Fruit fly (Drosophila melanogaster) whole organism, embryonic: Measurements from ENCODE around the gene CG5973.

Experiments
- BEAF-32 ChIP-seq: fragments of 200-800 bp; sonication (Bioruptor generic); optimal IDR thresholded peaks from 3 replicates; lab custom pipeline; 2017; ENCODE audit warnings: missing biosample characterization, missing genetic modification characterization, mild to moderate bottlenecking, moderate library complexity, missing genetic modification reagents
- BtbVII ChIP-seq: fragments of 200-800 bp; sonication (Bioruptor generic); optimal IDR thresholded peaks from 3 replicates; lab custom pipeline; 2017; ENCODE audit warnings: missing biosample characterization, mild to moderate bottlenecking, missing genetic modification characterization
- CG11398 ChIP-seq: fragments of 200-800 bp; sonication (Bioruptor generic); optimal IDR thresholded peaks from 2 replicates; lab custom pipeline; 2016; ENCODE audit warnings: missing biosample characterization, missing genetic modification characterization
- CG11560 ChIP-seq: fragments of 200-800 bp; sonication (Bioruptor generic); IDR thresholded peaks from 3 replicates; pipeline ENCODE4 v1.3.6; 2022; ENCODE audit warnings: missing biosample characterization, missing genetic modification characterization
- CG12744 ChIP-seq: fragments of 200-800 bp; sonication (Bioruptor generic); optimal IDR thresholded peaks from 2 replicates; lab custom pipeline; 2016; ENCODE audit warnings: missing biosample characterization, missing genetic modification characterization
- CG12769 ChIP-seq: fragments of 200-800 bp; sonication (Bioruptor generic); optimal IDR thresholded peaks from 2 replicates; lab custom pipeline; 2019; ENCODE audit warnings: missing biosample characterization, mild to moderate bottlenecking, missing genetic modification characterization, moderate library complexity
- CG15073 ChIP-seq: fragments of 200-800 bp; sonication (Bioruptor generic); optimal IDR thresholded peaks from 2 replicates; lab custom pipeline; 2016; ENCODE audit warnings: missing biosample characterization, missing genetic modification characterization
- CG15479 ChIP-seq: fragments of 200-800 bp; sonication (Bioruptor generic); optimal IDR thresholded peaks from 3 replicates; lab custom pipeline; 2019; ENCODE audit warnings: missing biosample characterization, mild to moderate bottlenecking, missing genetic modification characterization, moderate library complexity
- CG15601 ChIP-seq: fragments of 200-800 bp; sonication (Bioruptor generic); optimal IDR thresholded peaks from 3 replicates; lab custom pipeline; 2019; ENCODE audit warnings: missing biosample characterization, mild to moderate bottlenecking, missing genetic modification characterization, moderate library complexity
- CG1602 ChIP-seq: fragments of 200-800 bp; sonication (Bioruptor generic); optimal IDR thresholded peaks from 3 replicates; lab custom pipeline; 2016; ENCODE audit warnings: missing biosample characterization, missing genetic modification characterization
- CG16779 ChIP-seq: fragments of 200-800 bp; sonication (Bioruptor generic); IDR thresholded peaks from 2 replicates; pipeline ENCODE4 v1.3.6; 2022; ENCODE audit warnings: missing biosample characterization, missing genetic modification characterization
- CG1832 ChIP-seq: fragments of 200-800 bp; sonication (Bioruptor generic); optimal IDR thresholded peaks from 2 replicates; lab custom pipeline; 2017; ENCODE audit warnings: missing biosample characterization, mild to moderate bottlenecking, missing genetic modification characterization, inconsistent platforms
- CG4424 ChIP-seq: fragments of 200-800 bp; sonication (Bioruptor generic); optimal IDR thresholded peaks from 3 replicates; lab custom pipeline; 2016; ENCODE audit warnings: missing biosample characterization, missing genetic modification characterization
- CG4617 ChIP-seq: fragments of 200-800 bp; sonication (Bioruptor generic); optimal IDR thresholded peaks from 3 replicates; lab custom pipeline; 2016; ENCODE audit warnings: missing biosample characterization, missing genetic modification characterization, borderline replicate concordance
- CG5953 ChIP-seq: fragments of 200-800 bp; sonication (Bioruptor generic); IDR thresholded peaks from 2 replicates; pipeline ENCODE4 v1.3.6; 2022; ENCODE audit warnings: missing biosample characterization, missing genetic modification characterization
- CG6175 ChIP-seq: fragments of 200-800 bp; sonication (Bioruptor generic); IDR thresholded peaks from 3 replicates; pipeline ENCODE4 v1.3.6; 2022; ENCODE audit warnings: missing biosample characterization, missing genetic modification characterization
- CG7928 ChIP-seq: fragments of 200-800 bp; sonication (Bioruptor generic); optimal IDR thresholded peaks from 2 replicates; lab custom pipeline; 2017; ENCODE audit warnings: missing biosample characterization, mild to moderate bottlenecking, missing genetic modification characterization
- CG8281 ChIP-seq: fragments of 200-800 bp; sonication (Bioruptor generic); optimal IDR thresholded peaks from 2 replicates; lab custom pipeline; 2018; ENCODE audit warnings: missing biosample characterization, mild to moderate bottlenecking, missing genetic modification characterization, moderate library complexity
- CG8478 ChIP-seq: fragments of >200 bp; optimal IDR thresholded peaks from 2 replicates; lab custom pipeline; 2018
- D ChIP-seq, 2 experiments: fragments of 200-800 bp in 1 of 2; fragments of >200 bp in 1 of 2; sonication (Bioruptor generic) in 1 of 2; optimal IDR thresholded peaks; 2 replicates in 1 of 2; 3 replicates in 1 of 2; lab custom pipeline; 2017; ENCODE audit warnings: mild to moderate bottlenecking in 1 of 2, missing biosample characterization in 1 of 2, missing genetic modification characterization in 1 of 2, missing genetic modification reagents in 1 of 2
- Gsc ChIP-seq: fragments of 200-800 bp; sonication (Bioruptor generic); IDR thresholded peaks from 2 replicates; pipeline ENCODE4 v1.3.6; 2022; ENCODE audit warnings: missing biosample characterization, missing genetic modification characterization
- HLHmδ ChIP-seq: fragments of 200-800 bp; sonication (Bioruptor generic); optimal IDR thresholded peaks from 2 replicates; lab custom pipeline; 2018; ENCODE audit warnings: missing biosample characterization, mild to moderate bottlenecking, missing genetic modification characterization, moderate library complexity
- Hand ChIP-seq: fragments of 200-800 bp; sonication (Bioruptor generic); optimal IDR thresholded peaks from 2 replicates; lab custom pipeline; 2017; ENCODE audit warnings: mild to moderate bottlenecking, missing biosample characterization, missing genetic modification reagents, missing genetic modification characterization
- Hey ChIP-seq: fragments of 200-800 bp; sonication (Bioruptor generic); optimal IDR thresholded peaks from 3 replicates; lab custom pipeline; 2018; ENCODE audit warnings: missing biosample characterization, mild to moderate bottlenecking, missing genetic modification characterization
- Hmr ChIP-seq: fragments of 200-800 bp; sonication (Bioruptor generic); optimal IDR thresholded peaks from 3 replicates; lab custom pipeline; 2017; ENCODE audit warnings: mild to moderate bottlenecking, missing biosample characterization, missing genetic modification reagents, missing genetic modification characterization
- Kr ChIP-seq: fragments of 200-800 bp; sonication (Bioruptor generic); optimal IDR thresholded peaks from 2 replicates; lab custom pipeline; 2017; ENCODE audit warnings: missing biosample characterization, mild to moderate bottlenecking, missing genetic modification characterization
- MESR4 ChIP-seq: fragments of 200-800 bp; sonication (Bioruptor generic); optimal IDR thresholded peaks from 2 replicates; lab custom pipeline; 2018; ENCODE audit warnings: missing biosample characterization, mild to moderate bottlenecking, missing genetic modification characterization, moderate library complexity
- Mrtf ChIP-seq: fragments of 200-800 bp; sonication (Bioruptor generic); IDR thresholded peaks from 3 replicates; pipeline ENCODE4 v1.3.6; 2022; ENCODE audit warnings: missing biosample characterization, missing genetic modification characterization
- Nf-YB ChIP-seq: fragments of 200-800 bp; sonication (Bioruptor generic); optimal IDR thresholded peaks from 3 replicates; lab custom pipeline; 2019; ENCODE audit warnings: missing biosample characterization, mild to moderate bottlenecking, missing genetic modification characterization, moderate library complexity
- NfI ChIP-seq: fragments of 200-800 bp; sonication (Bioruptor generic); optimal IDR thresholded peaks from 3 replicates; lab custom pipeline; 2018; ENCODE audit warnings: missing biosample characterization, mild to moderate bottlenecking, missing genetic modification characterization, moderate library complexity
- Poxn ChIP-seq: fragments of 200-800 bp; sonication (Bioruptor generic); IDR thresholded peaks from 2 replicates; pipeline ENCODE4 v1.3.6; 2022; ENCODE audit warnings: missing biosample characterization, missing genetic modification characterization
- cad ChIP-seq: fragments of >200 bp; optimal IDR thresholded peaks from 2 replicates; lab custom pipeline; 2017; ENCODE audit warnings: missing biosample characterization, missing genetic modification characterization
- chn ChIP-seq: fragments of 200-800 bp; sonication (Bioruptor generic); optimal IDR thresholded peaks from 2 replicates; lab custom pipeline; 2016; ENCODE audit warnings: missing biosample characterization, missing genetic modification characterization
- emc ChIP-seq: fragments of 200-800 bp; sonication (Bioruptor generic); optimal IDR thresholded peaks from 2 replicates; lab custom pipeline; 2016; ENCODE audit warnings: missing biosample characterization, missing genetic modification characterization
- gem ChIP-seq: fragments of 200-800 bp; sonication (Bioruptor generic); optimal IDR thresholded peaks from 2 replicates; lab custom pipeline; 2019; ENCODE audit warnings: missing biosample characterization, mild to moderate bottlenecking, missing genetic modification characterization, moderate library complexity
- hkb ChIP-seq, 2 experiments: fragments of 200-800 bp in 1 of 2; fragments of >200 bp in 1 of 2; sonication (Bioruptor generic) in 1 of 2; IDR thresholded peaks in 1 of 2; optimal IDR thresholded peaks in 1 of 2; 2 replicates each; pipeline versions ENCODE4 v1.3.6 to Lab custom; 2017 to 2022; ENCODE audit warnings: missing biosample characterization in 1 of 2, missing genetic modification characterization in 1 of 2
- ind ChIP-seq: fragments of 200-800 bp; sonication (Bioruptor generic); optimal IDR thresholded peaks from 3 replicates; lab custom pipeline; 2016; ENCODE audit warnings: missing biosample characterization, missing genetic modification characterization
- jing ChIP-seq: fragments of 200-800 bp; sonication (Bioruptor generic); optimal IDR thresholded peaks from 2 replicates; lab custom pipeline; 2018; ENCODE audit warnings: missing biosample characterization, mild to moderate bottlenecking, missing genetic modification characterization
- kay ChIP-seq: fragments of 200-800 bp; sonication (Bioruptor generic); optimal IDR thresholded peaks from 2 replicates; lab custom pipeline; 2016; ENCODE audit warnings: missing biosample characterization, missing genetic modification characterization
- lab ChIP-seq: fragments of 200-800 bp; sonication (Bioruptor generic); optimal IDR thresholded peaks from 3 replicates; lab custom pipeline; 2017; ENCODE audit warnings: missing biosample characterization, missing genetic modification characterization, mild to moderate bottlenecking, moderate library complexity, missing genetic modification reagents
- nmo ChIP-seq: fragments of 200-800 bp; sonication (Bioruptor generic); optimal IDR thresholded peaks from 2 replicates; lab custom pipeline; 2018; ENCODE audit warnings: missing biosample characterization, mild to moderate bottlenecking, missing genetic modification characterization, moderate library complexity
- pan ChIP-seq, 4 experiments: fragments of >200 bp in 3 of 4; fragments of 200-800 bp in 1 of 4; sonication (Bioruptor generic) in 1 of 4; optimal IDR thresholded peaks in 3 of 4; IDR thresholded peaks in 1 of 4; 2 replicates each; pipeline versions ENCODE4 v1.3.6 to Lab custom; 2017 to 2022; ENCODE audit warnings: missing biosample characterization in 2 of 4, missing genetic modification characterization in 2 of 4, mixed read lengths in 1 of 4
- sr ChIP-seq: fragments of 200-800 bp; sonication (Bioruptor generic); IDR thresholded peaks from 3 replicates; pipeline ENCODE4 v1.3.6; 2022; ENCODE audit warnings: missing biosample characterization, missing genetic modification characterization
- tap ChIP-seq: fragments of 200-800 bp; optimal IDR thresholded peaks from 3 replicates; lab custom pipeline; 2019; ENCODE audit warnings: missing biosample characterization, mild to moderate bottlenecking, missing genetic modification characterization, moderate library complexity
- tgo ChIP-seq: fragments of 200-800 bp; sonication (Bioruptor generic); IDR thresholded peaks from 3 replicates; pipeline ENCODE4 v1.3.6; 2022; ENCODE audit warnings: missing biosample characterization, missing genetic modification characterization
- vfl ChIP-seq: fragments of 200-800 bp; sonication (Bioruptor generic); optimal IDR thresholded peaks from 2 replicates; lab custom pipeline; 2016; ENCODE audit warnings: missing biosample characterization, missing genetic modification characterization
- zen2 ChIP-seq: fragments of 200-800 bp; sonication (Bioruptor generic); IDR thresholded peaks from 3 replicates; pipeline ENCODE4 v1.3.6; 2022; ENCODE audit warnings: missing biosample characterization, missing genetic modification characterization; ENCODE audit not compliant: partially characterized antibody

The CG5973 gene

DNA sequence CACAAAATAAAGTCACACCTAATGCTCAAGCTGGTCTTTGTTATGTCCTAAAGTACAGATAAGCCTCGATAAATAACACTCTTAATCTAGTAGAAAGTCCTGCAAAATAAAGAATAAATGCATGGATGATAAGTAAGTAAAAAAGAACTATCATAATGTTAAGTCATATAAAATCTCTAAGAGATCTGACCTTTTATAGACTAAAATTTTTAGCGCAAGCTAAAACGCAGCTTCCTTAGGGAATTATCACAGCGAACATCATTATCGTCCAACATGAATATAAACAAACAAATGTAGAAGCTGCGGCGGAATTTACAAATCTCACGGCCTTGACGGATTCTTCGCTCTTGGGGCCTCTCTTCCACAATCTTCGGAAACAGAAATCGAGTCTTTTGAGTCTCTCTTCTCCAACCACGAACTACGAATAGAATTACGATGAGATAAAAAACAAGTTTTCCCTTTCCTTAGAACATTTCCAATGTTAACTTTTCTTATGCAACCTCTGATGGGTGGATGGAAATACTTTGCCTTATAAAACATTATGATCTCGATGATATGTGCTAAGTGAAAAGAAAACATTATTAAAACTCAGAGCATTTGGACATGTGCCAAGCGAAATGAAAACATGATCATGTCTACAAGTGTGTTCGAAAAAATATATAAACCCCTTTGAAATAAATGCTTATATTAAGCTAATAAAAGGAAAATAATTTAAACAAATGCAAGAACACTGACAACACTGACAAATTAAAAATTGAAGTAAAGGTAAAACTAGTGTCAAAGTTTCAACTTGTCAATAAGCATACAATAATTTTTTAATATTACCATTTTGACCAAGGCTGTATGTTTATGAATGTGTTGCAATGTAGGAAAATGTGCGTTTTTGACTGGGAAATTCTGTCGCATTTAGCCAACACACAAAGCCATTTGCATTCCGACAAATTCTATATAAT, 57.3 kb downstream of the CG5973 start (continued):
- TF ChIP-seq CG1832 (GFP tag; lab: Kevin White, UChicago) (no peak), CG15601 (tag; lab: Kevin White, UChicago) (no peak), Mrtf (GFP tag; lab: Robert Waterston, UW) (no peak), CG15479 (no peak), CG12769 (tag; lab: Kevin White, UChicago) (peak; percentile 56), sr (GFP tag; lab: Robert Waterston, UW) (no peak), tgo (GFP tag; lab: Robert Waterston, UW) (peak; percentile 33; the same call in 1 of the 3 replicates), kay (GFP tag; lab: Kevin White, UChicago) (no peak), lab (peak; percentile 56), Hmr (peak; percentile 80), Kr (GFP tag; lab: Kevin White, UChicago) (no peak), CG5953 (GFP tag; lab: Robert Waterston, UW) (no peak), CG11560 (tag; lab: Robert Waterston, UW) (no peak), jing (no peak), MESR4 (GFP tag; lab: Kevin White, UChicago) (no peak), BEAF-32 (GFP tag; lab: Kevin White, UChicago) (no peak), cad (GFP tag; lab: Kevin White, UChicago) (no peak), CG4617 (GFP tag; lab: Kevin White, UChicago) (no peak), tap (tag; lab: Kevin White, UChicago) (no peak), vfl (GFP tag; lab: Kevin White, UChicago) (no peak), Hey (tag; lab: Kevin White, UChicago) (no peak), zen2 (GFP tag; lab: Robert Waterston, UW) (no peak), Nf-YB (GFP tag; lab: Kevin White, UChicago) (no peak), CG1602 (peak; percentile 21), ind (GFP tag; lab: Kevin White, UChicago) (no peak), gem (peak; percentile 74), CG4424 (GFP tag; lab: Kevin White, UChicago) (peak; percentile 20), CG12744 (GFP tag; lab: Kevin White, UChicago) (no peak), emc (GFP tag; lab: Kevin White, UChicago) (no peak), pan (optimal IDR thresholded peaks at IDR 0.05; lab: Kevin White, UChicago) (no peak), pan (GFP tag; optimal IDR thresholded peaks at IDR 0.05 in 1 of 2, IDR thresholded peaks at IDR 0.05 in 1 of 2) (no peak), HLHmδ (GFP tag; lab: Kevin White, UChicago) (no peak), CG11398 (GFP tag; lab: Kevin White, UChicago) (no peak), CG8478 (lab: Kevin White, UChicago) (no peak), D (optimal IDR thresholded peaks at IDR 0.05; lab: Kevin White, UChicago) (no peak), D (GFP tag; optimal IDR thresholded peaks at IDR 0.05; lab: Kevin White, UChicago) (no peak), Poxn (GFP tag; lab: Robert Waterston, UW) (0 out of 2 replicates have a peak, but pooled peaks have one; percentile 22), BtbVII (GFP tag; lab: Kevin White, UChicago) (no peak), chn (GFP tag; lab: Kevin White, UChicago) (peak; percentile 10), CG8281 (tag; lab: Kevin White, UChicago) (no peak), CG15073 (GFP tag; lab: Kevin White, UChicago) (no peak), Hand (GFP tag; lab: Kevin White, UChicago) (peak; percentile 33), NfI (no peak), CG7928 (GFP tag; lab: Kevin White, UChicago) (no peak), nmo (GFP tag; lab: Kevin White, UChicago) (peak; percentile 19), Gsc (GFP tag; lab: Robert Waterston, UW) (no peak), CG6175 (GFP tag; lab: Robert Waterston, UW) (no peak), CG16779 (GFP tag; lab: Robert Waterston, UW) (no peak), hkb (optimal IDR thresholded peaks at IDR 0.05; lab: Kevin White, UChicago) (no peak), hkb (GFP tag; IDR thresholded peaks at IDR 0.05; lab: Robert Waterston, UW) (peak; percentile 68; the same call in 1 of the 2 replicates)
